Fruit fly (Drosophila melanogaster) whole organism, embryonic: ENCODE results near the gene GstD7.

Experiments
- Aef1 ChIP-seq: fragments of 200-800 bp; sonication (Bioruptor generic); IDR thresholded peaks from 3 replicates; pipeline ENCODE4 v1.3.6; 2022; ENCODE audit warnings: missing biosample characterization, missing genetic modification characterization
- Asciz ChIP-seq: fragments of 200-800 bp; sonication (Bioruptor generic); optimal IDR thresholded peaks from 2 replicates; lab custom pipeline; 2017; ENCODE audit warnings: missing biosample characterization, mild to moderate bottlenecking, missing genetic modification characterization, missing genetic modification reagents
- Blimp-1 ChIP-seq: fragments of 200-800 bp; sonication (Bioruptor generic); optimal IDR thresholded peaks from 3 replicates; lab custom pipeline; 2018; ENCODE audit warnings: missing biosample characterization, missing genetic modification characterization, mild to moderate bottlenecking, moderate library complexity, missing genetic modification reagents
- CG11093 ChIP-seq: fragments of 200-800 bp; sonication (Bioruptor generic); IDR thresholded peaks from 3 replicates; pipeline ENCODE4 v1.3.6; 2022; ENCODE audit warnings: missing biosample characterization, missing genetic modification characterization
- CG12155 ChIP-seq: fragments of 200-800 bp; sonication (Bioruptor generic); optimal IDR thresholded peaks from 3 replicates; lab custom pipeline; 2016; ENCODE audit warnings: missing biosample characterization, missing genetic modification characterization
- CG12391 ChIP-seq: fragments of 200-800 bp; sonication (Bioruptor generic); optimal IDR thresholded peaks from 3 replicates; lab custom pipeline; 2018; ENCODE audit warnings: missing biosample characterization, mild to moderate bottlenecking, missing genetic modification characterization, moderate library complexity
- CG13123 ChIP-seq: fragments of 200-800 bp; sonication (Bioruptor generic); optimal IDR thresholded peaks from 2 replicates; lab custom pipeline; 2016; ENCODE audit warnings: missing biosample characterization, missing genetic modification characterization
- CG13296 ChIP-seq: fragments of 200-800 bp; sonication (Bioruptor generic); optimal IDR thresholded peaks from 3 replicates; lab custom pipeline; 2018; ENCODE audit warnings: missing biosample characterization, mild to moderate bottlenecking, missing genetic modification characterization
- CG14667 ChIP-seq: fragments of 200-800 bp; sonication (Bioruptor generic); IDR thresholded peaks from 2 replicates; pipeline ENCODE4 v1.3.6; 2022; ENCODE audit warnings: missing biosample characterization, missing genetic modification characterization
- CG15479 ChIP-seq: fragments of 200-800 bp; sonication (Bioruptor generic); optimal IDR thresholded peaks from 3 replicates; lab custom pipeline; 2019; ENCODE audit warnings: missing biosample characterization, mild to moderate bottlenecking, missing genetic modification characterization, moderate library complexity
- CG17359 ChIP-seq: fragments of 200-800 bp; sonication (Bioruptor generic); optimal IDR thresholded peaks from 3 replicates; lab custom pipeline; 2018; ENCODE audit warnings: missing biosample characterization, mild to moderate bottlenecking, missing genetic modification characterization, moderate library complexity
- CG3065 ChIP-seq: fragments of 200-800 bp; sonication (Bioruptor generic); optimal IDR thresholded peaks from 2 replicates; lab custom pipeline; 2016; ENCODE audit warnings: missing biosample characterization, missing genetic modification characterization
- CG4707 ChIP-seq: fragments of 200-800 bp; sonication (Bioruptor generic); optimal IDR thresholded peaks from 2 replicates; lab custom pipeline; 2018; ENCODE audit warnings: missing biosample characterization, mild to moderate bottlenecking, missing genetic modification characterization, moderate library complexity
- CG7372 ChIP-seq: fragments of 200-800 bp; sonication (Bioruptor generic); IDR thresholded peaks from 2 replicates; pipeline ENCODE4 v1.3.6; 2022; ENCODE audit warnings: missing biosample characterization, missing genetic modification characterization
- CG7786 ChIP-seq: fragments of 200-800 bp; sonication (Bioruptor generic); optimal IDR thresholded peaks from 2 replicates; lab custom pipeline; 2016; ENCODE audit warnings: missing biosample characterization, missing genetic modification characterization
- CG7928 ChIP-seq: fragments of 200-800 bp; sonication (Bioruptor generic); optimal IDR thresholded peaks from 2 replicates; lab custom pipeline; 2017; ENCODE audit warnings: missing biosample characterization, mild to moderate bottlenecking, missing genetic modification characterization
- CG8924 ChIP-seq: fragments of 200-800 bp; optimal IDR thresholded peaks from 3 replicates; lab custom pipeline; 2019; ENCODE audit warnings: missing biosample characterization, mild to moderate bottlenecking, missing genetic modification characterization, moderate library complexity
- CG9215 ChIP-seq: fragments of 200-800 bp; sonication (Bioruptor generic); IDR thresholded peaks from 2 replicates; pipeline ENCODE4 v1.3.6; 2022; ENCODE audit warnings: missing biosample characterization, missing genetic modification characterization
- Dek ChIP-seq: fragments of 200-800 bp; sonication (Bioruptor generic); optimal IDR thresholded peaks from 3 replicates; lab custom pipeline; 2019; ENCODE audit warnings: missing biosample characterization, mild to moderate bottlenecking, missing genetic modification characterization, moderate library complexity
- Dp ChIP-seq: fragments of 200-800 bp; sonication (Bioruptor generic); optimal IDR thresholded peaks from 2 replicates; lab custom pipeline; 2018; ENCODE audit warnings: missing biosample characterization, mild to moderate bottlenecking, missing genetic modification characterization, moderate library complexity
- Fer3 ChIP-seq: fragments of 200-800 bp; sonication (Bioruptor generic); optimal IDR thresholded peaks from 2 replicates; lab custom pipeline; 2018; ENCODE audit warnings: missing biosample characterization, mild to moderate bottlenecking, missing genetic modification characterization, moderate library complexity
- Hr51 ChIP-seq, 2 experiments: fragments of 200-800 bp; sonication (Bioruptor generic); optimal IDR thresholded peaks; 2 replicates in 1 of 2; 3 replicates in 1 of 2; lab custom pipeline; 2016 to 2018; ENCODE audit warnings: missing biosample characterization in 2 of 2, missing genetic modification characterization in 2 of 2, mild to moderate bottlenecking in 1 of 2, moderate library complexity in 1 of 2
- NC2β ChIP-seq: fragments of 200-800 bp; sonication (Bioruptor generic); optimal IDR thresholded peaks from 2 replicates; lab custom pipeline; 2016; ENCODE audit warnings: missing biosample characterization, missing genetic modification characterization
- Pdp1 ChIP-seq, 2 experiments: fragments of 200-800 bp; sonication (Bioruptor generic); optimal IDR thresholded peaks; 3 replicates each; lab custom pipeline; 2016; ENCODE audit warnings: missing biosample characterization in 2 of 2, missing genetic modification characterization in 2 of 2, mild to moderate bottlenecking in 1 of 2, moderate library complexity in 1 of 2
- Rx ChIP-seq: fragments of 200-800 bp; sonication (Bioruptor generic); IDR thresholded peaks from 2 replicates; pipeline ENCODE4 v1.3.6; 2022; ENCODE audit warnings: missing biosample characterization, missing genetic modification characterization
- Sox100B ChIP-seq: fragments of 200-800 bp; sonication (Bioruptor generic); optimal IDR thresholded peaks from 3 replicates; lab custom pipeline; 2018; ENCODE audit warnings: missing biosample characterization, mild to moderate bottlenecking, missing genetic modification characterization
- Sry-δ ChIP-seq: fragments of 200-800 bp; sonication (Bioruptor generic); optimal IDR thresholded peaks from 2 replicates; lab custom pipeline; 2016; ENCODE audit warnings: missing biosample characterization, missing genetic modification characterization
- Trl ChIP-seq, 3 experiments: fragments of >200 bp in 2 of 3; fragments of 200-800 bp in 1 of 3; sonication (Bioruptor generic) in 1 of 3; optimal IDR thresholded peaks; 2 replicates in 1 of 3; 3 replicates in 2 of 3; lab custom pipeline; 2016 to 2017; ENCODE audit warnings: missing biosample characterization in 1 of 3, missing genetic modification characterization in 1 of 3
- amos ChIP-seq: fragments of 200-800 bp; sonication (Bioruptor generic); IDR thresholded peaks from 2 replicates; pipeline ENCODE4 v1.3.6; 2022; ENCODE audit warnings: missing biosample characterization, missing genetic modification characterization; ENCODE audit not compliant: partially characterized antibody
- ase ChIP-seq: fragments of 200-800 bp; sonication (Bioruptor generic); IDR thresholded peaks from 3 replicates; pipeline ENCODE4 v1.3.6; 2022; ENCODE audit warnings: missing biosample characterization, missing genetic modification characterization
- az2 ChIP-seq: fragments of 200-800 bp; sonication (Bioruptor generic); optimal IDR thresholded peaks from 3 replicates; lab custom pipeline; 2016; ENCODE audit warnings: missing biosample characterization, missing genetic modification characterization
- bab2 ChIP-seq: fragments of 200-800 bp; sonication (Bioruptor generic); optimal IDR thresholded peaks from 2 replicates; lab custom pipeline; 2016; ENCODE audit warnings: missing biosample characterization, missing genetic modification characterization
- cad ChIP-seq: fragments of >200 bp; optimal IDR thresholded peaks from 2 replicates; lab custom pipeline; 2017; ENCODE audit warnings: missing biosample characterization, missing genetic modification characterization
- ems ChIP-seq: fragments of 200-800 bp; sonication (Bioruptor generic); optimal IDR thresholded peaks from 3 replicates; lab custom pipeline; 2016; ENCODE audit warnings: missing biosample characterization, missing genetic modification characterization
- eyg ChIP-seq: fragments of 200-800 bp; sonication (Bioruptor generic); optimal IDR thresholded peaks from 3 replicates; lab custom pipeline; 2016; ENCODE audit warnings: missing biosample characterization, missing genetic modification characterization
- gfzf ChIP-seq: fragments of 200-800 bp; sonication (Bioruptor generic); optimal IDR thresholded peaks from 2 replicates; lab custom pipeline; 2016; ENCODE audit warnings: missing biosample characterization, mild to moderate bottlenecking, missing genetic modification characterization, moderate library complexity
- grau ChIP-seq: fragments of 200-800 bp; optimal IDR thresholded peaks from 3 replicates; lab custom pipeline; 2019; ENCODE audit warnings: missing biosample characterization, mild to moderate bottlenecking, missing genetic modification characterization, moderate library complexity
- lilli ChIP-seq: fragments of 200-800 bp; sonication (Bioruptor generic); optimal IDR thresholded peaks from 3 replicates; lab custom pipeline; 2016; ENCODE audit warnings: missing biosample characterization, missing genetic modification characterization
- luna ChIP-seq: fragments of 200-800 bp; sonication (Bioruptor generic); optimal IDR thresholded peaks from 2 replicates; lab custom pipeline; 2016; ENCODE audit warnings: missing biosample characterization, missing genetic modification characterization
- mam ChIP-seq: fragments of 200-800 bp; sonication (Bioruptor generic); optimal IDR thresholded peaks from 3 replicates; lab custom pipeline; 2016; ENCODE audit warnings: missing biosample characterization, missing genetic modification characterization
- pho ChIP-seq: fragments of 200-800 bp; sonication (Bioruptor generic); optimal IDR thresholded peaks from 2 replicates; lab custom pipeline; 2016; ENCODE audit warnings: missing biosample characterization, missing genetic modification characterization
- phol ChIP-seq: fragments of 200-800 bp; sonication (Bioruptor generic); optimal IDR thresholded peaks from 3 replicates; lab custom pipeline; 2018; ENCODE audit warnings: missing biosample characterization, mild to moderate bottlenecking, missing genetic modification characterization, moderate library complexity
- prd ChIP-seq, 3 experiments: fragments of >200 bp in 2 of 3; fragments of 200-800 bp in 1 of 3; sonication (Bioruptor generic) in 1 of 3; optimal IDR thresholded peaks in 2 of 3; IDR thresholded peaks in 1 of 3; 2 replicates in 2 of 3; 3 replicates in 1 of 3; pipeline versions ENCODE4 v1.3.6 to Lab custom; 2017 to 2022; ENCODE audit warnings: missing biosample characterization in 1 of 3, missing genetic modification characterization in 1 of 3
- ranshi ChIP-seq: fragments of 200-800 bp; sonication (Bioruptor generic); IDR thresholded peaks from 2 replicates; pipeline ENCODE4 v1.3.6; 2022; ENCODE audit warnings: missing biosample characterization, missing genetic modification characterization
- salm ChIP-seq: fragments of 200-800 bp; sonication (Bioruptor generic); optimal IDR thresholded peaks from 2 replicates; lab custom pipeline; 2018; ENCODE audit warnings: missing biosample characterization, mild to moderate bottlenecking, missing genetic modification characterization
- scrt ChIP-seq: fragments of 200-800 bp; sonication (Bioruptor generic); optimal IDR thresholded peaks from 2 replicates; lab custom pipeline; 2018; ENCODE audit warnings: missing biosample characterization, mild to moderate bottlenecking, missing genetic modification characterization, moderate library complexity
- sqz ChIP-seq: fragments of 200-800 bp; sonication (Bioruptor generic); optimal IDR thresholded peaks from 3 replicates; lab custom pipeline; 2018; ENCODE audit warnings: missing biosample characterization, mild to moderate bottlenecking, missing genetic modification characterization
- sr ChIP-seq: fragments of 200-800 bp; sonication (Bioruptor generic); IDR thresholded peaks from 3 replicates; pipeline ENCODE4 v1.3.6; 2022; ENCODE audit warnings: missing biosample characterization, missing genetic modification characterization
- toy ChIP-seq: fragments of 200-800 bp; sonication (Bioruptor generic); IDR thresholded peaks from 2 replicates; pipeline ENCODE4 v1.3.6; 2022; ENCODE audit warnings: missing biosample characterization, missing genetic modification characterization
- zen ChIP-seq: fragments of 200-800 bp; sonication (Bioruptor generic); optimal IDR thresholded peaks from 3 replicates; lab custom pipeline; 2018; ENCODE audit warnings: missing biosample characterization, mild to moderate bottlenecking, missing genetic modification characterization, moderate library complexity

GstD7 gene

DNA sequence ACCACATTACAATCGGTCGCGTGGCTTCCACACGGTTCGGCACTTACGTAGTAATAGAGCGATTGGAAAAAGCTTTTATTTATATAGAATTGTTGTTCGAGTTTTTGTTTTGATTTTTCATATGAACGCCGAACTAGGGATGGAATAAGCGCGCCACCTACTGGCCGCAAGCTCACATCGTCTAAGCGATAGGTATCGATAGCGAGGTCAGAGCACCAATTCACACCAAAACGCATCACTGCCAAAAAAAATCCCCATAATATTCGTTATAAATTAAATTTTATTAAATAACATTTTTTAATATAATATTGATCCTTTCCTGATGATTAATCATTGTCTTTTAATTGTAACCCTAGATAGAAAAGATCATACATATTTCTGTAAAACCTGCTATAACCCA is 27.8 kb upstream of the GstD7 start, which contains the start of gene CG10038 (continued):
- TF ChIP-seq CG15479 (GFP tag; lab: Kevin White, UChicago): no peak
- TF ChIP-seq eyg (GFP tag; lab: Kevin White, UChicago): no peak
- TF ChIP-seq NC2β (GFP tag; lab: Kevin White, UChicago): no peak
- no peak for TF ChIP-seq CG14667
- peak; percentile 59 for TF ChIP-seq lilli (GFP tag; lab: Kevin White, UChicago)
- peak in 1 of 2 experiments; percentile 15 for TF ChIP-seq Pdp1 (GFP tag; optimal IDR thresholded peaks at IDR 0.05; lab: Kevin White, UChicago)
- peak; percentile 43 to 53 for TF ChIP-seq Hr51 (GFP tag; optimal IDR thresholded peaks at IDR 0.05; lab: Kevin White, UChicago)
- no peak for TF ChIP-seq cad (GFP tag; lab: Kevin White, UChicago)
- TF ChIP-seq Sox100B (GFP tag; lab: Kevin White, UChicago): no peak
- no peak for TF ChIP-seq CG7372
- TF ChIP-seq zen (tag; lab: Kevin White, UChicago): no peak
- peak; percentile 95 for TF ChIP-seq Sry-δ
- TF ChIP-seq sqz (GFP tag; lab: Kevin White, UChicago): peak; percentile 28
- peak; percentile 54 for TF ChIP-seq grau (tag; lab: Kevin White, UChicago)
- peak; percentile 47 for TF ChIP-seq CG7928 (GFP tag; lab: Kevin White, UChicago)
- no peak for TF ChIP-seq CG11093 (GFP tag; lab: Robert Waterston, UW)
- no peak for TF ChIP-seq Blimp-1
- TF ChIP-seq ase (GFP tag; lab: Robert Waterston, UW): no peak
- TF ChIP-seq scrt: no peak
- TF ChIP-seq CG8924 (tag; lab: Kevin White, UChicago): peak; percentile 6
- no peak for TF ChIP-seq ranshi (GFP tag; lab: Robert Waterston, UW)
- peak; percentile 31; the same call in 1 of the 3 replicates for TF ChIP-seq Aef1 (GFP tag; lab: Robert Waterston, UW)
- TF ChIP-seq ems (GFP tag; lab: Kevin White, UChicago): no peak
- TF ChIP-seq prd (optimal IDR thresholded peaks at IDR 0.05; lab: Kevin White, UChicago): no peak
- TF ChIP-seq prd (GFP tag; IDR thresholded peaks at IDR 0.05; lab: Robert Waterston, UW): no peak; the same call in 2 of the 3 replicates
- no peak for TF ChIP-seq CG3065 (GFP tag; lab: Kevin White, UChicago)
- no peak for TF ChIP-seq CG17359 (tag; lab: Kevin White, UChicago)
- no peak for TF ChIP-seq luna (GFP tag; lab: Kevin White, UChicago)
- TF ChIP-seq Rx (GFP tag; lab: Robert Waterston, UW): no peak
- peak; percentile 60 for TF ChIP-seq Dek (tag; lab: Kevin White, UChicago)
- TF ChIP-seq CG7786: no peak
- no peak for TF ChIP-seq Asciz (GFP tag; lab: Kevin White, UChicago)
- peak; percentile 97 for TF ChIP-seq amos (GFP tag; lab: Robert Waterston, UW)
- TF ChIP-seq CG13296 (GFP tag; lab: Kevin White, UChicago): no peak
- TF ChIP-seq Trl (optimal IDR thresholded peaks at IDR 0.05; lab: Kevin White, UChicago): no peak
- TF ChIP-seq Trl (GFP tag; optimal IDR thresholded peaks at IDR 0.05; lab: Kevin White, UChicago): peak; percentile 0
- TF ChIP-seq gfzf (GFP tag; lab: Kevin White, UChicago): peak; percentile 44
- no peak for TF ChIP-seq salm (tag; lab: Kevin White, UChicago)
- TF ChIP-seq toy (GFP tag; lab: Robert Waterston, UW): no peak
- TF ChIP-seq Dp (GFP tag; lab: Kevin White, UChicago): peak; percentile 59
- TF ChIP-seq CG12155 (GFP tag; lab: Kevin White, UChicago): peak; percentile 12
- peak; percentile 11 for TF ChIP-seq Fer3 (tag; lab: Kevin White, UChicago)
- TF ChIP-seq CG12391: peak; percentile 46
- no peak for TF ChIP-seq bab2 (GFP tag; lab: Kevin White, UChicago)
- TF ChIP-seq mam (GFP tag; lab: Kevin White, UChicago): peak; percentile 45
- peak; percentile 41 for TF ChIP-seq az2 (GFP tag; lab: Kevin White, UChicago)
- TF ChIP-seq phol (tag; lab: Kevin White, UChicago): peak; percentile 53
- no peak for TF ChIP-seq CG9215
- peak; percentile 31 for TF ChIP-seq pho (GFP tag; lab: Kevin White, UChicago)
- no peak for TF ChIP-seq CG4707
- no peak for TF ChIP-seq CG13123 (GFP tag; lab: Kevin White, UChicago)
- no peak for TF ChIP-seq sr
